Fruit fly (Drosophila melanogaster): ENCODE measurements around the gene pll.

DNA sequence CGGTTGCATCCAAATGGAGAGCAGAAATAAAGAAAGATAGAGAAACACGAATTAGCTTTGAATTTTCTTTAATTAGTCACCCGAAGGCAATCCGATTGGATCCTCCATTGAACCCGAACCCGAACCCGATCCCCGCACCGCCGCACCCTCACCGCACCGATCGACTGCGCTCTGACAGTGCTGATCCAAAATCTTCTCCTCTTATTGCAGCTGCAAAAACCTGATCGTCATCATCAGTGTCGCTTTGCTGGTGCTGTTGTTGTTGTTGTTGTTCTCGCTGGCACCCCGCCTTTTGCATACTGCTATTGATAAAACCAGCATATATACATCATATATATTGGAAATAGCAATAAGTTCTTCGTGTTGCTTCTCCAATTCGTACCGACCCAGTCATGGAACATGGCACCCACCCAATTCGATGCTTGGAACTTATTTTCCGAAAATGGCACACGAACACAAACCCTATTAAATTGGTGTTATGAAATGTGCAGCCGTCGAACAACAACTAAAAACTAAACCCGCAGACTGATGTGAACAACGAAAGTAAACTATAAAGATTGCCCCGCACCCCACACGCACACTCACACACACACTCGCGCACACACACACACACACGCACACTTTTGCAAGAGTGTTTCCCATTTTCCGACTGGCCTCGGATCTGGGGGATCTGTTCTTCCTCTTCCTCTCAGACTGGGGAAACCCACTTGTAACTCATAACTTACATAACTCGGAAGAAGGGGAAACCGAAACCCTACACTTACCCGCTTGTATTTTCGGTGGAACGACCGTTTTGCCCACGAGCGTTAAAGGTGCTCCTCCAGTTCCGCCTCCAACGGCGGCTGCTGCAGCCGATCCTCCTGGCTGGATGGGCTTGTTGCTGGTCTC, 17.6 kb upstream of the pll start:
- TF ChIP-seq CG6272 (GFP tag; IDR thresholded peaks at IDR 0.05): no peak
- no peak for TF ChIP-seq pum (GFP tag; optimal IDR thresholded peaks at IDR 0.05)
- no peak for TF ChIP-seq dm (GFP tag; optimal IDR thresholded peaks at IDR 0.05)
- no peak for TF ChIP-seq HmgZ (tag; optimal IDR thresholded peaks at IDR 0.05)
- TF ChIP-seq CG17186 (GFP tag; optimal IDR thresholded peaks at IDR 0.05): no peak
- TF ChIP-seq CG13424 (tag; optimal IDR thresholded peaks at IDR 0.05): no peak

All from whole organism, embryonic.